Fruit fly (Drosophila melanogaster) S2 (cell line): Measurements from ENCODE around the gene mus302.

Experiments used
- CG8478 ChIP-seq: fragments of >200 bp; optimal IDR thresholded peaks from 2 replicates; lab custom pipeline; 2018
- CTCF ChIP-seq, 2 experiments: fragments of >200 bp; optimal IDR thresholded peaks; 2 replicates each; lab custom pipeline; 2018

Gene mus302

DNA sequence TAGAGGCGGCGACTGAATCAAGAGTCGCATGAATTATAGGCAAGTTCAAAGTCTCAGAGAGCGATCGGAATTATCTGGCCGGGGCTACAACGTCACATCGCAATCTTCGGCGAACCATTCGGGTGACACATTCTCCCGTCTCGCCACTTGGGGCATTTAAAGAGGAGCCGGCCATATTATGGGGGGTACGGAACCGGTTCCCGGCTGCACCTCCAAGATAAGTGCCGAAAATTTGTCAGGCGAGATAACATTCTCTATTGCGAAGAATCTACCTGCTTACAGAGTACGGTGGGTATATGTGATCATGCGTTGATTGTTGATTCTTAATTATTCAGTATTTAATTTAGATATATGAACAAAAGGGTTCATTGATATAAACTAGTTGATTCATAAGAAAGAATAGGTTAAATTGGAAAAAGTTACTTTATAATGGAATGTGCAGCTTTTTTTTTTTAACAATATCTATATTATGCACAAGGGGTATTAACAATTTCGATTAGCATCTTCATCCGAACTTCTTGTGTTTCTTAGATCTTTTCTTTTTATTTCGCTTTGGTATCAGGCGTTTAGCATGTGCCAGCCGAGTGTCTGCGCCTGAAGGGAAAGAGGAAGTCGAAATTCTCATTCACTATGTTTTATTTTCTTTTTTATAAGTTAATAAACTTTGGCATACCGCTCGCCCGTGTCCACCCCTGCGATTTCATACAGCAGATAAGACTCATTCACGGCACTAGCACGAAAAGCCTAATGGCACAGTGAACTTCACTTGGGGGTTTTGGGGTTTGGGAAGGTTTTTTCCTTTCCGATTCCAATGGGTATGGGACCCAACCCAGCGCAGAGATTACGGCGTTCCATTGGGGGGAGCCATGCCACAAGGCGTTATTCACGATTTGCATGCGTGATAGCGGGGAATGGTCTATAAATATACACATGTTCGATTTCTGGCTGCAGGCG, 22.2 kb upstream of the mus302 start:
- no peak for TF ChIP-seq CG8478 (lab: Kevin White, UChicago)
- TF ChIP-seq CTCF (optimal IDR thresholded peaks at IDR 0.05; lab: Kevin White, UChicago): no peak

DNA sequence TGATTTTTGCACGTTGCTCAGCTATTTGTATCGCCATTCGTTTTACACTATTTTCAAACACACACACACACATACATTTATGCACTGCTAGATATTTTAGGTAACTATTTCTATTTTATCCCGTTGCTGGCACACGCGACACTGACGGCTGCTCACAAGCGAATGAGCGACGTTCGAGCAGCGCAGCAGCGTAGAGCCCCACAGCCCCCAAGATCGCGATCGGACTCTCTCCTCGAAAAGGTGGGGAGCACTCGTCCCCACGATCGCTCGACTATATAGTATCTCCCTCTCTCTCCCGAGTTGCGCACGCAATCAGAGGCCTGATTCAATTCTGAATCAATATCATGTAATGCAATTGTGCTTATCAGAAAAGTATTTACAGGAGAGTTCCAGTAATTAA, 20.5 kb upstream of the mus302 start:
- TF ChIP-seq CTCF (optimal IDR thresholded peaks at IDR 0.05; lab: Kevin White, UChicago) (no peak), CG8478 (lab: Kevin White, UChicago) (no peak)

DNA sequence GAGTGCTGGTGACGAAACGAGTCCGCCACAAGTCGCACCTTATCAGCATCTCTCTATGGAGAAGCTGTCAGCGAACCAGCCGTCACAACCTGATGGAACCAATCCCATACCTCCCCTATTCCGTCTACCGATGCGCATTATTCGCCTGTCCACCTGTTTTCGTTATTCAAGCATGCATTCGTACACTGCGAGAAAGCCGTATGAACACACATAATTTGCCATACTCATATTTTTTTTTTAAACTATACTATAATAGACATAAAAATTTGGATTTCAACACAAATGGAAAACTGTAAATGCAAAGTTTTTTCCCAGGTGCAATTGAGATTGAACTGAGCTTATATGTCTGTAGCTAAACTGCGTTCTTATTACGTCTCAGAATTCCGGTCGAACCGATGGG, 17.1 kb upstream of the mus302 start:
- TF ChIP-seq CG8478 (lab: Kevin White, UChicago) (no peak), CTCF (optimal IDR thresholded peaks at IDR 0.05; lab: Kevin White, UChicago) (no peak)

DNA sequence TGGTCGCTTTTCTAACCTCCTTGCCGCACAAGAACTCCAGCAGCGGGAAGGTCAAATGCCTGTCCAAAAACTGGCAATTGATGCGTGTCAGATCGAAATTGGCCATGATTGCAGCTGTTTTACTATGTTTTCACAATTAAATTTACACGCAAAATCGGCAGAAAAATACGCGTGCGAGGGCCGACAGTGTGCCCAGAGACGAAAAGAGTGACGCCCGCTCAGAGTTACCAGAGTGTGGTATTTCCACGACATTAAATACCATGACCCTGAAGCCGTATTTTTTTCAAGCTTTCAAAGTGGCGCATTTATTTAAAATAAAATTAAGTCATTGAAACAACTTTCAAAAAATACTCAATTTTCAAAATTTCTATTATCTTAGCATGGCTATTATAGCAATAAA, 7.2 kb upstream of the mus302 start, which contains the start of gene eIF3e:
Gene eIF3e, minus strand, starts transcription at position 214 of the 400 bp plus-strand sequence.
- no peak for TF ChIP-seq CTCF (optimal IDR thresholded peaks at IDR 0.05; lab: Kevin White, UChicago)
- TF ChIP-seq CG8478 (lab: Kevin White, UChicago): no peak

DNA sequence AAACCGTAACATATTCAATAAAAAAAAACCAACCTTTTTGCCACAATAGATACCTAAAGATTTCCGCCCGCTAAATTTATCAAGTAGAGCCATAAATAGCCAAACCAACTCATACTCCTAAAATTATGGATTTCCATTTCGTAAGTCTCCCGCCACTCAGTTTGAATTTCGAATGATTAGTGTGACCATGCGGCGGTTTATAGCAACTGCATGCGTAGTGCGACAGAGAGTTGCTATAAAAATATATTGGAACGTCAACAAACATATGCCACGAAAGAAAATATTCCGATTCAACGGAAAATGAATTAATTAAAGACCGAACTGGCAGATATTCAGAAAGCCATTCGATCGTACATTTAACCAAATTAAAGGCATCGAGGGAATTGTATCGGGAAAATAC, 3.3 kb upstream of the mus302 start, which contains the start of gene CG9706:
Gene CG9706, plus strand, starts transcription at position 222 of the 400 bp plus-strand sequence.
- TF ChIP-seq CTCF (optimal IDR thresholded peaks at IDR 0.05; lab: Kevin White, UChicago) (no peak), CG8478 (lab: Kevin White, UChicago) (no peak)

DNA sequence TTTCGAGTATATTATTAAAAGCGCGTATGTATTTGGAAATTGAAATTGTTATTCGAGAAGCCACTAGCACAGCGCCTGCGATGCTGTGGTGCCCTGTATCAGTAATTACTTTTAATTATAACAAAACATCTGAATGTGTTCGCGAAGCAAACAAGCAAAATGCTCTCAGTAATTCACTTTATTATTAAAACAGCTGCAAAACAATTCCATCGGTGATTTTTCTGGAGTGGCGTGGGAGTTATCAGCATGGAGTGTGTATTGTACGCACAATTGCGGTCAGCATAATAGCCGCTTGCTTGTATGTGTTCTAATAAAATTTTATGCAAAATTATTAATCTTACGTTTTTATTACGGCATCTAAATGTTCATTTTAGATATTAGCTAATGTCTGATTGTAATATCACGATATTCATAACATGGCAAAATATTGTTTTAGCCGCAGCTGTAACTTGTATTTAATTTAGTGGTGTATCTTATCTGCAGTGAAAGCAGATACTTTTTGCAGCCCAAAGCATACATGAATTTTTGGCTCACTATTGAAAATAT, 2.8 kb upstream of the mus302 start:
- TF ChIP-seq CTCF (optimal IDR thresholded peaks at IDR 0.05; lab: Kevin White, UChicago): no peak
- TF ChIP-seq CG8478 (lab: Kevin White, UChicago): no peak

DNA sequence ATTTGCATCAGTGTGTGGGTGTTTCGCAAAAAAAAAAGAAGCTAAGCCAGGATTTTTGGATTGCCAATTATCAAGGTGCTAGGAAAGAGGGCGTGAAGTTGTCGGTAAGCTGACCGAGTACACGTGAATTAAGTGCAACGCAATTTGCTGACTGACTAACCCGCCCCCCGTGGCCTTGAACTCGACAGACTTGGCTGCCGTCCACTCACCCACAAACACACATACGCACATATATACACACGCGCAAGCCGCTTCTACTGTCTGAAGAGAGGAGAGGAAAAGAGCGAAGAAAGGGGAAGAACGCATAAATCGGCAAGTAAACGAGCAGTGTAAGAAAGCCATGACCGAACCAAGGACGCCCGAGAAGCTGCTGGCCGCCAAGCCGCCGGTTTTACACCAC, 781 bp upstream of the mus302 start:
- TF ChIP-seq CTCF (optimal IDR thresholded peaks at IDR 0.05; lab: Kevin White, UChicago) (no peak), CG8478 (lab: Kevin White, UChicago) (no peak)

DNA sequence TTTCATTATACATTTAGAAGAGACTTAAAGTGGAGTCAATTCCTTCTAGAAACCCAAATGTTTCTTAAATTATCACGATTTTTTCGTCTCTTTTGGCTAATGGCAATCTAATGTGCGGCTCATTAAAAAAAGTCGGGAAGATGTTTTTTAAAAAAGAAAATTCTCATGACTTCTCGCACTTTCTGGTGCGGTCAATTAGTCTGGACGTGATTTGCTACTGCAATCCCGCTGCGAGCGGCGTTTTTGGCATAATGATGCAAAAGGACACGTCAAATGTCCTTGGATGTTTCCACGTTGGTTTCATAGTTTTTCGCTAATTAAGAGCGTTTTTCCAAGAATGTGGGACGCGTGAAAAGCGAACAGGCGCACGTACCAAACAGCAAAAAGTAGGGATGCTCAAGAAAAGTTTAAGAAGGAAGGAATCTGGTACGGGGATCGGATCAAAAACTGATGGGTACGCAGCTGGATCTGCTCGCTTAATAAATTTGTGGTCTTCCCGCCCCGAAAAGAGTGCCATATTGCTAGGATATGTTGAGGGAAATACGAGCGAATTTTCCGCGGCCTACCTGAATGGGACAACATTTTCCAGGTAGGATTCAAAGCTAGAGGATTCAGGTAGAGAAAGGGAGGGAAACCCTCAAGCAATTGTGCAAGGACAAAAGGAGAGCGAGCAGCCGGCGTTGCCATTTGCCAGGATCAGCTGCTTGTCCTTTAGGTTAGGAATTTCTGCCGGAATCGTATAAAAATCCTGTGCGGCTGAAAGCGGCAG, 6.6 kb downstream of the mus302 start:
- no peak for TF ChIP-seq CTCF (optimal IDR thresholded peaks at IDR 0.05; lab: Kevin White, UChicago)
- TF ChIP-seq CG8478 (lab: Kevin White, UChicago): no peak

DNA sequence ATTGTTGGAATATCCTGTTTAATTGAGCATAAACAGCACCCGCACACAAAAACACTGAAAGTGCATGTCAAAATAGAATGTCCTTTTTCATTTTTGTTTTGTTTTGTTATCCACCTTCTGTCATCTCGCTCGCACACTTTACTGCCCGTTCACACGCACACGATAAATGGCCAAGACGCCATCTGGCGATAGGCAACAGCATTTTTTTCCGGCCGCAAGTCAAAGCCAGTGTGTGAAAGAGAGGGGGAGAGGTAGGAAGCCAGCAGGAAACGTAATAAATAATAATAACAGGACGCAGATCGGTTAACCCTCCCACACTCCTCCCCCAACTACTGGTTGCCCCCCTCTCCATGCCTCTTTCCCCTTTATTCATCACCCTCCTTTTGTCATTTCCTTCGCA, 9.7 kb downstream of the mus302 start:
- TF ChIP-seq CTCF (optimal IDR thresholded peaks at IDR 0.05; lab: Kevin White, UChicago): peak; percentile 88 to 94
- no peak for TF ChIP-seq CG8478 (lab: Kevin White, UChicago)

DNA sequence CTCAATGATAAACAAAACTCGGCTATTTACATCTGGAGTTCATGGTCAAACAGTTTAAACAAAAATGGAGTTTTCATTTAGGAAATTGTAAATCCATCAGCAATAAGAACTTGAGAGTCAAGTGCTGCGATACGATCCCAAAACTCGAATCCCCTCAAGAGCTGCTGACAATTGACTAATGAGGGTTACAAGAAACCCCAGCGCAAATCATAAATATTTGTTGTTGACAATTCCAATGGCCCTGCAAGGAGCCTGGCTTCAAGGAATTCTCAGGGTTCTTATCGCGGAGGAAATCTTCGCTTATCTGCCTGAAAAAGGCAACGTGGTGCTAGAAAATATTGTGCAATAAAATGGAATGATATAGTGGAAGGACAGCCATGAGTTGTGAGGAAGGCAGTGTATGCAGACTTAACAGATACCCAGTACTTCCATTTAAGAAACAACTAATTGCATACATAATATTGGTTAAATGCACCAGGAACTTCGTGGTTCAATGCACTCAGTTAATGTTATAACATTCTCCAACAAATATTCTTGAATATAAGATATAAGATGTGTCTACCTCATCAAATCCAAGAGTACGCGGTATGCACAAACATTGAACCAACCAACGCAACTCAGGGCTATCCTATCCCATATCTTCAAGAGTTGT, 11.4 kb downstream of the mus302 start:
- TF ChIP-seq CTCF (optimal IDR thresholded peaks at IDR 0.05; lab: Kevin White, UChicago) (no peak), CG8478 (lab: Kevin White, UChicago) (no peak)

DNA sequence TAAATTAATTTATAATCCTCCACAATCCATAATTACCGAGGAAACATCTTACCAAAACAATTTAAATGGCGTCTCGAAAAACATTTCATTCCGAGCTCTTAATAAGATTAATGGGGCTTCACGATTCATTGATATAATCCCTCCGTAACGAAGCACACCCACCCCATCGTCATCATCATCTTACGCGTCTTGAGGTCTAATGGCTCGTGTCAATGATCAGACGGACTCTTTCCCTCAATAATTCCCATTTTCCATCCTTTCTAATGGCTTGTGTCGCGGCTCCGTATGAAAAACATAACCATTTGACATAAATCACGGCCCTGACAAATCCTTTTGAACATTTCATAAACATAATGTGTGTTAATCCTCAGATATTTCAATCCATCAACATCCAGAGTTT, 12.6 kb downstream of the mus302 start:
- TF ChIP-seq CG8478 (lab: Kevin White, UChicago): no peak
- TF ChIP-seq CTCF (optimal IDR thresholded peaks at IDR 0.05; lab: Kevin White, UChicago): no peak

DNA sequence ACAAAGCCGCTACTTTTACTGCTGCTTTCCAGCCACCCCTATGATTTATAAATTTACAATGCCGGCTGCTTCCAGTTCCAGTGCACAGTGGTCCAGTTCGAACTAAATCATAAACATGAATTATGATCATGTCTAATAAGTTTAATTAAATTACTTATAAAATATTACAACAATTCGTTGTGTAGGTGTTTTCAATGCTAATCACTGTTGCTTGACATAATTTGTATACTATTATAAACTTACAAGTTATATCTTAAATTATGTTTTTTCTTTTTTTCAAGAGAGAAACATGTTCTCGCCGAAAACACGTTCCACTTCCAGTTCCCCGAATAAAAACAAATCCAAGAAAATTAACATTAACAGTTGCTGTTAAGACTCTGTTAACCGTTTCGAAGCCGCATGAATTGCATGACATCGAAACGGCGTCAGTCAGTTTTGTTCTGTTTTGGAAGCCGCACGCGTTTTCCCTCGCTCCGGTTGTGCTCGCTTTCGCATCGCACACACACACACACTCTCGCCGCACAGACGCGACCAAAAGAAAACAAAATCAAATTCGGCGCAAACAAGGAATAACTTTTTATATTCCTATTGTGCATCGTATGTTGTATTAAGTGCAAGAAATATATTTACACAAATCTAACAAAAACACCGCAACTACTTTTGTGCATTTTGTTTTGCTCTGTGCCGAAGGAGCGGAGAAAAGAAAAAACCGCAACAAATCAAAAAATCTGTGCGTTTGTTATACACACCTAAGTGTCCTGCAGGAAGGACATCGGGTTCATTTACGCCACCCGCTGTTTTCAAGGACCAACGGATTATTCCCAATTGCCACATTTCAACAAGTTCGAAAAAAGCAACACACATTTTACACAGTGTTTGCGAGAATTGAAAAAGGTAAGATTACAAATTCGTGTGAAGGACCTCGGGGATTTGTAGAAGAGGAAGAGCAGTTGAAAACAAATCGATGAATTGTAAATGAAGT, 13.6 kb downstream of the mus302 start, which contains the start of gene Nrt:
Gene Nrt, plus strand, starts transcription at position 426 of the 982 bp plus-strand sequence.
- no peak for TF ChIP-seq CG8478 (lab: Kevin White, UChicago)
- TF ChIP-seq CTCF (optimal IDR thresholded peaks at IDR 0.05; lab: Kevin White, UChicago): no peak
